Fruit fly (Drosophila melanogaster) whole organism, embryonic: Measurements from ENCODE around the gene CG15740.

Source experiments
- Asciz ChIP-seq: fragments of 200-800 bp; sonication (Bioruptor generic); optimal IDR thresholded peaks from 2 replicates; lab custom pipeline; 2017; ENCODE audit warnings: missing biosample characterization, mild to moderate bottlenecking, missing genetic modification characterization, missing genetic modification reagents
- CG13424 ChIP-seq: fragments of 200-800 bp; sonication (Bioruptor generic); optimal IDR thresholded peaks from 2 replicates; lab custom pipeline; 2019; ENCODE audit warnings: missing biosample characterization, mild to moderate bottlenecking, missing genetic modification characterization, moderate library complexity
- CG14667 ChIP-seq: fragments of 200-800 bp; sonication (Bioruptor generic); IDR thresholded peaks from 2 replicates; pipeline ENCODE4 v1.3.6; 2022; ENCODE audit warnings: missing biosample characterization, missing genetic modification characterization
- CG15601 ChIP-seq: fragments of 200-800 bp; sonication (Bioruptor generic); optimal IDR thresholded peaks from 3 replicates; lab custom pipeline; 2019; ENCODE audit warnings: missing biosample characterization, mild to moderate bottlenecking, missing genetic modification characterization, moderate library complexity
- CG17912 ChIP-seq: fragments of 200-800 bp; sonication (Bioruptor generic); optimal IDR thresholded peaks from 2 replicates; lab custom pipeline; 2018; ENCODE audit warnings: missing biosample characterization, mild to moderate bottlenecking, missing genetic modification characterization
- CG18262 ChIP-seq: fragments of 200-800 bp; optimal IDR thresholded peaks from 3 replicates; lab custom pipeline; 2019; ENCODE audit warnings: missing biosample characterization, mild to moderate bottlenecking, missing genetic modification characterization, moderate library complexity
- CG33557 ChIP-seq: fragments of 200-800 bp; sonication (Bioruptor generic); optimal IDR thresholded peaks from 2 replicates; lab custom pipeline; 2019; ENCODE audit warnings: missing biosample characterization, mild to moderate bottlenecking, missing genetic modification characterization, moderate library complexity
- CG3407 ChIP-seq: fragments of 200-800 bp; sonication (Bioruptor generic); optimal IDR thresholded peaks from 2 replicates; lab custom pipeline; 2018; ENCODE audit warnings: missing biosample characterization, mild to moderate bottlenecking, missing genetic modification characterization
- CG3838 ChIP-seq: fragments of 200-800 bp; sonication (Bioruptor generic); optimal IDR thresholded peaks from 3 replicates; lab custom pipeline; 2016; ENCODE audit warnings: missing biosample characterization, missing genetic modification characterization
- CG4617 ChIP-seq: fragments of 200-800 bp; sonication (Bioruptor generic); optimal IDR thresholded peaks from 3 replicates; lab custom pipeline; 2016; ENCODE audit warnings: missing biosample characterization, missing genetic modification characterization, borderline replicate concordance
- CG4707 ChIP-seq: fragments of 200-800 bp; sonication (Bioruptor generic); optimal IDR thresholded peaks from 2 replicates; lab custom pipeline; 2018; ENCODE audit warnings: missing biosample characterization, mild to moderate bottlenecking, missing genetic modification characterization, moderate library complexity
- CG6254 ChIP-seq: fragments of 200-800 bp; sonication (Bioruptor generic); optimal IDR thresholded peaks from 3 replicates; lab custom pipeline; 2017; ENCODE audit warnings: mild to moderate bottlenecking, missing biosample characterization, missing genetic modification reagents, missing genetic modification characterization
- CG6765 ChIP-seq: fragments of 200-800 bp; sonication (Bioruptor generic); optimal IDR thresholded peaks from 3 replicates; lab custom pipeline; 2017; ENCODE audit warnings: missing biosample characterization, mild to moderate bottlenecking, missing genetic modification characterization
- CG8281 ChIP-seq: fragments of 200-800 bp; sonication (Bioruptor generic); optimal IDR thresholded peaks from 2 replicates; lab custom pipeline; 2018; ENCODE audit warnings: missing biosample characterization, mild to moderate bottlenecking, missing genetic modification characterization, moderate library complexity
- CG8924 ChIP-seq: fragments of 200-800 bp; optimal IDR thresholded peaks from 3 replicates; lab custom pipeline; 2019; ENCODE audit warnings: missing biosample characterization, mild to moderate bottlenecking, missing genetic modification characterization, moderate library complexity
- CG9727 ChIP-seq: fragments of 200-800 bp; sonication (Bioruptor generic); optimal IDR thresholded peaks from 3 replicates; lab custom pipeline; 2017; ENCODE audit warnings: missing biosample characterization, mild to moderate bottlenecking, missing genetic modification characterization
- CrebB ChIP-seq: fragments of 200-800 bp; sonication (Bioruptor generic); optimal IDR thresholded peaks from 3 replicates; lab custom pipeline; 2018; ENCODE audit warnings: missing biosample characterization, mild to moderate bottlenecking, missing genetic modification characterization
- D ChIP-seq, 2 experiments: fragments of 200-800 bp in 1 of 2; fragments of >200 bp in 1 of 2; sonication (Bioruptor generic) in 1 of 2; optimal IDR thresholded peaks; 2 replicates in 1 of 2; 3 replicates in 1 of 2; lab custom pipeline; 2017; ENCODE audit warnings: mild to moderate bottlenecking in 1 of 2, missing biosample characterization in 1 of 2, missing genetic modification characterization in 1 of 2, missing genetic modification reagents in 1 of 2
- Deaf1 ChIP-seq: fragments of 200-800 bp; optimal IDR thresholded peaks from 3 replicates; lab custom pipeline; 2019; ENCODE audit warnings: missing biosample characterization, mild to moderate bottlenecking, missing genetic modification characterization, moderate library complexity
- Elba2 ChIP-seq: fragments of 200-800 bp; sonication (Bioruptor generic); optimal IDR thresholded peaks from 3 replicates; lab custom pipeline; 2016; ENCODE audit warnings: missing biosample characterization, missing genetic modification characterization
- Gsc ChIP-seq: fragments of 200-800 bp; sonication (Bioruptor generic); IDR thresholded peaks from 2 replicates; pipeline ENCODE4 v1.3.6; 2022; ENCODE audit warnings: missing biosample characterization, missing genetic modification characterization
- HLH3B ChIP-seq: fragments of 200-800 bp; sonication (Bioruptor generic); IDR thresholded peaks from 2 replicates; pipeline ENCODE4 v1.3.6; 2022; ENCODE audit warnings: missing biosample characterization, missing genetic modification characterization
- HLHmδ ChIP-seq: fragments of 200-800 bp; sonication (Bioruptor generic); optimal IDR thresholded peaks from 2 replicates; lab custom pipeline; 2018; ENCODE audit warnings: missing biosample characterization, mild to moderate bottlenecking, missing genetic modification characterization, moderate library complexity
- HmgZ ChIP-seq: fragments of 200-800 bp; sonication (Bioruptor generic); optimal IDR thresholded peaks from 2 replicates; lab custom pipeline; 2018; ENCODE audit warnings: missing biosample characterization, mild to moderate bottlenecking, missing genetic modification characterization
- MBD-R2 ChIP-seq: fragments of 200-800 bp; sonication (Bioruptor generic); IDR thresholded peaks from 2 replicates; pipeline ENCODE4 v1.3.6; 2022; ENCODE audit warnings: missing biosample characterization, missing genetic modification characterization
- NC2β ChIP-seq: fragments of 200-800 bp; sonication (Bioruptor generic); optimal IDR thresholded peaks from 2 replicates; lab custom pipeline; 2016; ENCODE audit warnings: missing biosample characterization, missing genetic modification characterization
- Trl ChIP-seq, 3 experiments: fragments of >200 bp in 2 of 3; fragments of 200-800 bp in 1 of 3; sonication (Bioruptor generic) in 1 of 3; optimal IDR thresholded peaks; 2 replicates in 1 of 3; 3 replicates in 2 of 3; lab custom pipeline; 2016 to 2017; ENCODE audit warnings: missing biosample characterization in 1 of 3, missing genetic modification characterization in 1 of 3
- aop ChIP-seq: fragments of 200-800 bp; sonication (Bioruptor generic); IDR thresholded peaks from 2 replicates; pipeline ENCODE4 v1.3.6; 2022; ENCODE audit warnings: missing biosample characterization, missing genetic modification characterization
- ase ChIP-seq: fragments of 200-800 bp; sonication (Bioruptor generic); IDR thresholded peaks from 3 replicates; pipeline ENCODE4 v1.3.6; 2022; ENCODE audit warnings: missing biosample characterization, missing genetic modification characterization
- ash1 ChIP-seq: fragments of 200-800 bp; sonication (Bioruptor generic); optimal IDR thresholded peaks from 2 replicates; lab custom pipeline; 2018; ENCODE audit warnings: missing biosample characterization, mild to moderate bottlenecking, missing genetic modification characterization
- bigmax ChIP-seq: fragments of 200-800 bp; sonication (Bioruptor generic); optimal IDR thresholded peaks from 2 replicates; lab custom pipeline; 2018; ENCODE audit warnings: missing biosample characterization, mild to moderate bottlenecking, missing genetic modification characterization
- bsh ChIP-seq, 2 experiments: fragments of 200-800 bp; sonication (Bioruptor generic); optimal IDR thresholded peaks; 2 replicates each; lab custom pipeline; 2017 to 2018; ENCODE audit warnings: mild to moderate bottlenecking in 2 of 2, missing biosample characterization in 2 of 2, missing genetic modification characterization in 2 of 2, moderate library complexity in 1 of 2
- chinmo ChIP-seq: fragments of 200-800 bp; sonication (Bioruptor generic); IDR thresholded peaks from 4 replicates; pipeline ENCODE4 v1.3.6; 2022; ENCODE audit warnings: missing biosample characterization, missing genetic modification characterization; ENCODE audit not compliant: partially characterized antibody
- ci ChIP-seq: fragments of 200-800 bp; sonication (Bioruptor generic); IDR thresholded peaks from 3 replicates; pipeline ENCODE4 v1.3.6; 2022; ENCODE audit warnings: missing biosample characterization, missing genetic modification characterization
- fd64A ChIP-seq: fragments of 200-800 bp; sonication (Bioruptor generic); optimal IDR thresholded peaks from 3 replicates; lab custom pipeline; 2018; ENCODE audit warnings: missing biosample characterization, mild to moderate bottlenecking, missing genetic modification characterization
- gcm2 ChIP-seq: fragments of 200-800 bp; sonication (Bioruptor generic); optimal IDR thresholded peaks from 2 replicates; lab custom pipeline; 2016; ENCODE audit warnings: missing biosample characterization, missing genetic modification characterization
- kah ChIP-seq: fragments of 200-800 bp; sonication (Bioruptor generic); optimal IDR thresholded peaks from 2 replicates; lab custom pipeline; 2018; ENCODE audit warnings: missing biosample characterization, mild to moderate bottlenecking, missing genetic modification characterization
- lmd ChIP-seq: fragments of 200-800 bp; sonication (Bioruptor generic); IDR thresholded peaks from 2 replicates; pipeline ENCODE4 v1.3.6; 2022; ENCODE audit warnings: missing biosample characterization, missing genetic modification characterization
- lov ChIP-seq, 2 experiments: fragments of 200-800 bp in 1 of 2; fragments of >200 bp in 1 of 2; sonication (Bioruptor generic) in 1 of 2; IDR thresholded peaks in 1 of 2; optimal IDR thresholded peaks in 1 of 2; 2 replicates in 1 of 2; 3 replicates in 1 of 2; pipeline versions ENCODE4 v1.3.6 to Lab custom; 2017 to 2022; ENCODE audit warnings: missing biosample characterization in 1 of 2, missing genetic modification characterization in 1 of 2
- nom ChIP-seq: fragments of 200-800 bp; sonication (Bioruptor generic); optimal IDR thresholded peaks from 2 replicates; lab custom pipeline; 2017; ENCODE audit warnings: missing biosample characterization, missing genetic modification characterization, mild to moderate bottlenecking, moderate library complexity, missing genetic modification reagents
- pan ChIP-seq, 4 experiments: fragments of >200 bp in 3 of 4; fragments of 200-800 bp in 1 of 4; sonication (Bioruptor generic) in 1 of 4; optimal IDR thresholded peaks in 3 of 4; IDR thresholded peaks in 1 of 4; 2 replicates each; pipeline versions ENCODE4 v1.3.6 to Lab custom; 2017 to 2022; ENCODE audit warnings: missing biosample characterization in 2 of 4, missing genetic modification characterization in 2 of 4, mixed read lengths in 1 of 4
- ranshi ChIP-seq: fragments of 200-800 bp; sonication (Bioruptor generic); IDR thresholded peaks from 2 replicates; pipeline ENCODE4 v1.3.6; 2022; ENCODE audit warnings: missing biosample characterization, missing genetic modification characterization
- sim ChIP-seq: fragments of 200-800 bp; sonication (Bioruptor generic); IDR thresholded peaks from 2 replicates; pipeline ENCODE4 v1.3.6; 2022; ENCODE audit warnings: missing biosample characterization, missing genetic modification characterization
- stwl ChIP-seq: fragments of 200-800 bp; sonication (Bioruptor generic); optimal IDR thresholded peaks from 3 replicates; lab custom pipeline; 2018; ENCODE audit warnings: missing biosample characterization, mild to moderate bottlenecking, missing genetic modification characterization, moderate library complexity
- tap ChIP-seq: fragments of 200-800 bp; optimal IDR thresholded peaks from 3 replicates; lab custom pipeline; 2019; ENCODE audit warnings: missing biosample characterization, mild to moderate bottlenecking, missing genetic modification characterization, moderate library complexity
- vvl ChIP-seq: fragments of 200-800 bp; sonication (Bioruptor generic); IDR thresholded peaks from 2 replicates; pipeline ENCODE4 v1.3.6; 2022; ENCODE audit warnings: missing biosample characterization, missing genetic modification characterization
- wek ChIP-seq: fragments of 200-800 bp; sonication (Bioruptor generic); optimal IDR thresholded peaks from 3 replicates; lab custom pipeline; 2018; ENCODE audit warnings: missing biosample characterization, mild to moderate bottlenecking, missing genetic modification characterization, moderate library complexity

The CG15740 gene

dm6 chrX:11823003-11823402 is 22.9 kb downstream of the CG15740 start (continued):
- TF ChIP-seq stwl (no peak), chinmo (0 out of 4 replicates have a peak, but pooled peaks have one; percentile 59), vvl (GFP tag; lab: Robert Waterston, UW) (peak; percentile 33; the same call in 1 of the 2 replicates), Deaf1 (tag; lab: Kevin White, UChicago) (no peak), CG6765 (GFP tag; lab: Kevin White, UChicago) (no peak), CG8281 (tag; lab: Kevin White, UChicago) (no peak), ash1 (GFP tag; lab: Kevin White, UChicago) (no peak), CG18262 (tag; lab: Kevin White, UChicago) (peak; percentile 32), gcm2 (GFP tag; lab: Kevin White, UChicago) (no peak), Gsc (GFP tag; lab: Robert Waterston, UW) (no peak), wek (GFP tag; lab: Kevin White, UChicago) (peak; percentile 78), lov (optimal IDR thresholded peaks at IDR 0.05; lab: Kevin White, UChicago) (no peak), lov (GFP tag; IDR thresholded peaks at IDR 0.05; lab: Robert Waterston, UW) (no peak), Trl (optimal IDR thresholded peaks at IDR 0.05; lab: Kevin White, UChicago) (peak; percentile 51 to 74), Trl (GFP tag; optimal IDR thresholded peaks at IDR 0.05; lab: Kevin White, UChicago) (peak; percentile 4), CG9727 (GFP tag; lab: Kevin White, UChicago) (peak; percentile 10), CG4707 (peak; percentile 80), CG33557 (peak; percentile 33), HLH3B (GFP tag; lab: Robert Waterston, UW) (0 out of 2 replicates have a peak, but pooled peaks have one; percentile 21), bsh (GFP tag; optimal IDR thresholded peaks at IDR 0.05; lab: Kevin White, UChicago) (peak; percentile 34 to 51), HmgZ (tag; lab: Kevin White, UChicago) (peak; percentile 21), CG14667 (GFP tag; lab: Robert Waterston, UW) (no peak), CG3838 (no peak), NC2β (GFP tag; lab: Kevin White, UChicago) (peak; percentile 43), kah (peak; percentile 24), lmd (GFP tag; lab: Robert Waterston, UW) (no peak), D (optimal IDR thresholded peaks at IDR 0.05; lab: Kevin White, UChicago) (no peak), D (GFP tag; optimal IDR thresholded peaks at IDR 0.05; lab: Kevin White, UChicago) (peak; percentile 43), CG8924 (tag; lab: Kevin White, UChicago) (peak; percentile 15), ci (peak; percentile 69; the same call in 2 of the 3 replicates), CG13424 (tag; lab: Kevin White, UChicago) (peak; percentile 29), CG4617 (GFP tag; lab: Kevin White, UChicago) (no peak), CrebB (tag; lab: Kevin White, UChicago) (peak; percentile 32), nom (GFP tag; lab: Kevin White, UChicago) (peak; percentile 70), ranshi (peak; percentile 6; the same call in 1 of the 2 replicates), bigmax (GFP tag; lab: Kevin White, UChicago) (no peak), fd64A (peak; percentile 77), CG15601 (peak; percentile 61), Asciz (GFP tag; lab: Kevin White, UChicago) (peak; percentile 70), aop (no peak), MBD-R2 (GFP tag; lab: Robert Waterston, UW) (no peak), CG17912 (peak; percentile 67), sim (GFP tag; lab: Robert Waterston, UW) (no peak), CG6254 (peak; percentile 51), HLHmδ (GFP tag; lab: Kevin White, UChicago) (peak; percentile 68), ase (GFP tag; lab: Robert Waterston, UW) (0 out of 3 replicates have a peak, but pooled peaks have one; percentile 14), Elba2 (GFP tag; lab: Kevin White, UChicago) (no peak), tap (tag; lab: Kevin White, UChicago) (peak; percentile 41), pan (optimal IDR thresholded peaks at IDR 0.05; lab: Kevin White, UChicago) (no peak), pan (GFP tag; optimal IDR thresholded peaks at IDR 0.05 in 1 of 2, IDR thresholded peaks at IDR 0.05 in 1 of 2) (peak in 1 of 2 experiments; percentile 32), CG3407 (GFP tag; lab: Kevin White, UChicago) (peak; percentile 55)
